Worm (Caenorhabditis elegans) whole organism, L4/young adult: ENCODE data around the gene ndub-11.

Source experiments
- W03F9.2 ChIP-seq: fragments of 150-350 bp; optimal IDR thresholded peaks from 2 replicates; lab custom pipeline; 2014; ENCODE audit warnings: missing biosample characterization, missing genetic modification characterization
- dao-5 ChIP-seq: sonication (generic microtip); optimal IDR thresholded peaks from 2 replicates; lab custom pipeline; 2016; ENCODE audit warnings: missing genotype, missing genetic modification characterization, moderate library complexity, missing compliant biosample characterization
- him-1 ChIP-seq: sonication (generic microtip); optimal IDR thresholded peaks from 2 replicates; lab custom pipeline; 2016; ENCODE audit warnings: missing genotype, missing genetic modification reagents, missing genetic modification characterization, missing compliant biosample characterization

DNA sequence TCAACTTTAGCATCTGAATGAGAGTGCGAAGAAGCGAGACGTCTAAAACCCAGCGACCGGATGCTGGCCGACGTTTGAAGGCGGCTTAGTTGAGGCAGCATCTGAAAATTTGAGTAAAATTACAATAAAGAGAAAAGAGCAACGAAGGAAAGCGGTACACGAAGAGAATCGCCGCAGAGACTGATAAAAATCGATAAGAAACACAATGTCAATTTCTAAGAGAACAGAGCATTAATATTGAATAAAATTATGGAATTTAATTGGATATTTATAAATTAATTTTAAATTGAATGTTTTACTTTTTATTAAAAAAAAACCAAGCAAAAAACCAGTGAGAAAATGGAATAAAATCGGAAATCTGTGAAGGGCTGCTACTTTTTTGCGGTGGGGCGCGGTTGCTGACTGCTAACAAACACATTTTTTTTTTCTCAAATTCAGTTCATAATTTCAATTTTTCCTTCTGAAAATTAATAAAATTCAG, at the start of gene ndub-11, which contains the start of gene moc-3:
- TF ChIP-seq him-1 (tag; lab: Kevin White, UChicago) (no peak), dao-5 (tag; lab: Kevin White, UChicago) (no peak), W03F9.2 (tag; lab: Kevin White, UChicago) (no peak)
